Worm (Caenorhabditis elegans) whole organism, L4 larva: ENCODE measurements around the gene C06A6.7.

Experiments
- F49E8.2 ChIP-seq: sonication (generic microtip); optimal IDR thresholded peaks from 2 replicates; lab custom pipeline; 2016; ENCODE audit warnings: missing compliant biosample characterization, mild to moderate bottlenecking, missing genetic modification characterization, borderline replicate concordance
- cey-2 ChIP-seq: sonication (generic microtip); optimal IDR thresholded peaks from 3 replicates; lab custom pipeline; 2017; ENCODE audit warnings: missing genetic modification characterization, mild to moderate bottlenecking, missing compliant biosample characterization, antibody characterized with exemption, borderline replicate concordance; ENCODE audit not compliant: insufficient read depth
- daf-12 ChIP-seq: fragments of 150-350 bp; optimal IDR thresholded peaks from 2 replicates; lab custom pipeline; 2014; ENCODE audit warnings: missing biosample characterization, missing genetic modification reagents, missing genetic modification characterization
- dpl-1 ChIP-seq: fragments of 150-350 bp; optimal IDR thresholded peaks from 2 replicates; lab custom pipeline; 2014; ENCODE audit warnings: missing biosample characterization, missing genetic modification reagents, missing genetic modification characterization
- dve-1 ChIP-seq: sonication (generic microtip); optimal IDR thresholded peaks from 2 replicates; lab custom pipeline; 2017; ENCODE audit warnings: antibody characterized with exemption, mild to moderate bottlenecking, missing genetic modification characterization, missing compliant biosample characterization; ENCODE audit not compliant: insufficient read depth
- lin-15B ChIP-seq: fragments of 150-350 bp; sonication (generic microtip); optimal IDR thresholded peaks from 3 replicates; lab custom pipeline; 2014; ENCODE audit warnings: missing biosample characterization, missing genetic modification characterization
- lin-29 ChIP-seq: fragments of 200-800 bp; sonication (Bioruptor generic); IDR thresholded peaks from 2 replicates; pipeline ENCODE4 v1.3.6; 2022; ENCODE audit warnings: missing genetic modification reagents, missing genetic modification characterization, missing compliant biosample characterization
- lsy-2 ChIP-seq, 2 experiments: fragments of 150-350 bp in 1 of 2; sonication (generic microtip) in 1 of 2; optimal IDR thresholded peaks; 2 replicates each; lab custom pipeline; 2014 to 2017; ENCODE audit warnings: missing biosample characterization in 2 of 2, missing genetic modification characterization in 2 of 2
- nhr-11 ChIP-seq: fragments of 150-350 bp; optimal IDR thresholded peaks from 2 replicates; lab custom pipeline; 2014; ENCODE audit warnings: missing biosample characterization, missing genetic modification characterization
- nhr-28 ChIP-seq: fragments of 150-350 bp; optimal IDR thresholded peaks from 2 replicates; lab custom pipeline; 2014; ENCODE audit warnings: missing biosample characterization, missing genetic modification characterization
- rbr-2 ChIP-seq: sonication (generic microtip); optimal IDR thresholded peaks from 2 replicates; lab custom pipeline; 2016; ENCODE audit warnings: missing genotype, missing genetic modification characterization, missing compliant biosample characterization
- sdz-12 ChIP-seq: fragments of 200-800 bp; sonication (Bioruptor generic); optimal IDR thresholded peaks from 2 replicates; lab custom pipeline; 2018; ENCODE audit warnings: mild to moderate bottlenecking, missing genetic modification characterization, missing compliant biosample characterization
- zag-1 ChIP-seq: fragments of 150-350 bp; optimal IDR thresholded peaks from 2 replicates; lab custom pipeline; 2014; ENCODE audit warnings: missing biosample characterization, missing genetic modification characterization
- ztf-7 ChIP-seq: fragments of 150-350 bp; optimal IDR thresholded peaks from 2 replicates; lab custom pipeline; 2014; ENCODE audit warnings: missing biosample characterization, missing genetic modification characterization

DNA sequence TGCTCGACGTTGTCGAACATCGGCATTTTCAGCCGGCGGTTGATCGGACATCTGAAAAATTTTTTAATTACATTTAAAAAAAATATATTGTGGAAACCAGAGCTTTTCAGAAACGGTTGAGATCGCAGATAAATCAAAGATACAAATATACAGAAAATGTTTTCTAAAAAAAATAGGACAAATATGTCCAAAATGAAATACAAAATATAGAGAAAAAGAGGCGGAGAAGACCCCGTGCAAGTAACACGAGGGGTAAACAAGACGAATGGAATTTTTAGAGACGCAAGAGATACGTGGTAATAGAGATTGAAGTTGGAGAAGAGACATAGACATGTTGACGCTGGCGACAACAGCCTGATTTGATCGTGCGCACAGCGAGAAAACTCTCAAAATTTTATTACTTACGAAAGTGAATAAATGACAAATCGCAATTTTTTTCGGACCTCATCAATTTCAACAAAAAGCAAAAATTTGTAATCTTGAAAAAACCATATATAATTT lies 22.6 kb downstream of the C06A6.7 start, which contains the start of gene cdgs-1:
- TF ChIP-seq nhr-28 (tag; lab: Kevin White, UChicago) (peak; percentile 64), daf-12 (tag; lab: Kevin White, UChicago) (no peak), F49E8.2 (tag; lab: Kevin White, UChicago) (no peak), ztf-7 (no peak), dve-1 (peak; percentile 8), zag-1 (no peak), lin-15B (tag; lab: Kevin White, UChicago) (no peak), rbr-2 (tag; lab: Kevin White, UChicago) (peak; percentile 42), nhr-11 (tag; lab: Kevin White, UChicago) (peak; percentile 44), cey-2 (tag; lab: Kevin White, UChicago) (no peak), lin-29 (no peak), lsy-2 (tag; optimal IDR thresholded peaks at IDR 0.05; lab: Kevin White, UChicago) (peak in 1 of 2 experiments; percentile 57), dpl-1 (GFP tag; lab: Kevin White, UChicago) (peak; percentile 44), sdz-12 (no peak)
